ENCODE assay signal across 2 worm cellular contexts in the genomic region with DNA sequence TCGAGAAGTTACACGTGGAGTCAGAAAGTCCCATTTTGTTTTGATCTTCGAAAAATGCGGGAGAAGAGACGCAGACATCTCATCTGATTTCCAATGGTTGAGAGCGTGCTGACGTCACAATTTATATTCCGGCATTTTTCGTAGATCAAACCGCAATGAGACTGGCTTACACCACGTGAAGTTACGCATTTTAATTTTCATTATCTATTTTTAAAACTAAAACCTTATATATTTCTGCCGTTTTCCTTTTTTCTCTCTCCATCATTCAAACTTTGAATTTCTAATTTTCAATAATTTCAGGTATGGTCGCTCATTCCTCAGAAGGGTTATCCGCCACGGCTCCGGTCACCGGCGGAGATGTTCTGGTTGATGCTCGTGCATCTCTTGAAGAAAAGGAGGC.
TF ChIP-seq lines count a peak whose summit lies in the region.

A gene (plus strand): TSS at position 301 of the 400 bp plus-strand sequence.

TF ChIP-seq in whole organism, L4 larva, 104 proteins besides CTCF, POLR2A, EP300 and RAD21:
- TF ChIP-seq zfp-3 (GFP tag; conservative IDR thresholded peaks at IDR 0.05; lab: Robert Waterston, UW): no peak
- TF ChIP-seq lin-38 (GFP tag; IDR thresholded peaks at IDR 0.05; lab: Robert Waterston, UW): 0 out of 2 replicates have a peak, but pooled peaks have one; percentile 6
- TF ChIP-seq snpc-1.2 (GFP tag; IDR thresholded peaks at IDR 0.05; lab: Robert Waterston, UW): no peak

TF ChIP-seq in whole organism, young adult, 124 proteins besides CTCF, POLR2A, EP300 and RAD21:
- TF ChIP-seq mcd-1 (GFP tag; IDR thresholded peaks at IDR 0.05; lab: Robert Waterston, UW) (0 out of 2 replicates have a peak, but pooled peaks have one; percentile 16), madf-6 (GFP tag; IDR thresholded peaks at IDR 0.05; lab: Robert Waterston, UW) (peak; percentile 9; the same call in 1 of the 2 replicates), mes-4 (tag; optimal IDR thresholded peaks at IDR 0.05; lab: Kevin White, UChicago) (no peak), ccch-3 (GFP tag; optimal IDR thresholded peaks at IDR 0.05; lab: Kevin White, UChicago) (no peak)
